Worm (Caenorhabditis elegans) whole organism, L4 larva: ENCODE results near the gene C04E12.2.

Experiments
- D1046.2 ChIP-seq: fragments of 200-800 bp; sonication (Bioruptor generic); IDR thresholded peaks from 2 replicates; pipeline ENCODE4 v1.3.6; 2022; ENCODE audit warnings: missing genetic modification characterization, missing compliant biosample characterization
- F10B5.3 ChIP-seq: sonication (generic microtip); optimal IDR thresholded peaks from 2 replicates; lab custom pipeline; 2016; ENCODE audit warnings: mild to moderate bottlenecking, missing genetic modification characterization, missing compliant biosample characterization
- F37D6.2 ChIP-seq: sonication (generic microtip); optimal IDR thresholded peaks from 2 replicates; lab custom pipeline; 2016; ENCODE audit warnings: mild to moderate bottlenecking, missing genetic modification characterization, missing compliant biosample characterization
- F49E8.2 ChIP-seq: sonication (generic microtip); optimal IDR thresholded peaks from 2 replicates; lab custom pipeline; 2016; ENCODE audit warnings: missing compliant biosample characterization, mild to moderate bottlenecking, missing genetic modification characterization, borderline replicate concordance
- R02D3.7 ChIP-seq: fragments of 150-350 bp; sonication (generic microtip); optimal IDR thresholded peaks from 3 replicates; lab custom pipeline; 2014; ENCODE audit warnings: missing biosample characterization, missing genetic modification characterization
- T20F7.1 ChIP-seq: fragments of 200-800 bp; sonication (Bioruptor generic); optimal IDR thresholded peaks from 2 replicates; lab custom pipeline; 2018; ENCODE audit warnings: mild to moderate bottlenecking, missing genetic modification characterization, missing compliant biosample characterization
- Y48G9A.11 ChIP-seq: fragments of 200-800 bp; sonication (Bioruptor generic); IDR thresholded peaks from 2 replicates; pipeline ENCODE4 v1.3.6; 2022; ENCODE audit warnings: missing genetic modification reagents, missing genetic modification characterization, missing compliant biosample characterization
- Y5F2A.4 ChIP-seq: fragments of 200-800 bp; sonication (Bioruptor generic); optimal IDR thresholded peaks from 2 replicates; lab custom pipeline; 2018; ENCODE audit warnings: mild to moderate bottlenecking, missing genetic modification characterization, missing compliant biosample characterization
- aha-1 ChIP-seq: fragments of 150-350 bp; peaks from one replicate; lab custom pipeline; 2014; ENCODE audit warnings: missing biosample characterization, missing genetic modification characterization
- ama-1 ChIP-seq: fragments of 150-350 bp; optimal IDR thresholded peaks from 2 replicates; lab custom pipeline; 2014; ENCODE audit warnings: inconsistent platforms, mixed read lengths
- ceh-82 ChIP-seq: sonication (generic microtip); optimal IDR thresholded peaks from 2 replicates; lab custom pipeline; 2017; ENCODE audit warnings: missing biosample characterization, missing genetic modification characterization
- ces-1 ChIP-seq: fragments of 150-350 bp; sonication (generic microtip); optimal IDR thresholded peaks from 4 replicates; lab custom pipeline; 2014; ENCODE audit warnings: missing biosample characterization, missing genetic modification reagents, missing genetic modification characterization
- dmd-6 ChIP-seq: fragments of 200-800 bp; sonication (Bioruptor generic); IDR thresholded peaks from 2 replicates; pipeline ENCODE4 v1.3.6; 2022; ENCODE audit warnings: missing genetic modification reagents, missing genetic modification characterization, missing compliant biosample characterization
- dpl-1 ChIP-seq: fragments of 150-350 bp; optimal IDR thresholded peaks from 2 replicates; lab custom pipeline; 2014; ENCODE audit warnings: missing biosample characterization, missing genetic modification reagents, missing genetic modification characterization
- hif-1 ChIP-seq, 2 experiments: sonication (generic microtip); optimal IDR thresholded peaks; 2 replicates each; lab custom pipeline; 2016 to 2017; ENCODE audit warnings: missing compliant biosample characterization in 2 of 2, missing genetic modification characterization in 2 of 2, missing genetic modification reagents in 2 of 2, missing genotype in 2 of 2, mild to moderate bottlenecking in 1 of 2
- jun-1 ChIP-seq: fragments of 150-350 bp; optimal IDR thresholded peaks from 2 replicates; lab custom pipeline; 2014; ENCODE audit warnings: missing biosample characterization, missing genetic modification reagents, missing genetic modification characterization
- lim-7 ChIP-seq: fragments of 200-800 bp; sonication (Bioruptor generic); IDR thresholded peaks from 2 replicates; pipeline ENCODE4 v1.3.6; 2022; ENCODE audit warnings: missing genetic modification characterization, missing compliant biosample characterization
- lin-15B ChIP-seq: fragments of 150-350 bp; sonication (generic microtip); optimal IDR thresholded peaks from 3 replicates; lab custom pipeline; 2014; ENCODE audit warnings: missing biosample characterization, missing genetic modification characterization
- lin-39 ChIP-seq: fragments of 150-350 bp; optimal IDR thresholded peaks from 2 replicates; lab custom pipeline; 2014; ENCODE audit warnings: missing biosample characterization, missing genetic modification reagents, missing genetic modification characterization
- madf-5 ChIP-seq, 2 experiments: fragments of 200-800 bp; sonication (Bioruptor generic); IDR thresholded peaks; 2 replicates each; pipeline ENCODE4 v1.3.6; 2022; ENCODE audit warnings: missing compliant biosample characterization in 2 of 2, missing genetic modification characterization in 2 of 2
- madf-9 ChIP-seq: fragments of 200-800 bp; sonication (Bioruptor generic); conservative IDR thresholded peaks from 2 replicates; pipeline ENCODE4 v1.3.6; 2022; ENCODE audit warnings: missing genetic modification reagents, missing genetic modification characterization, missing compliant biosample characterization
- mes-2 ChIP-seq: sonication (generic microtip); optimal IDR thresholded peaks from 2 replicates; lab custom pipeline; 2016; ENCODE audit warnings: missing genotype, mild to moderate bottlenecking, missing genetic modification characterization, missing compliant biosample characterization; ENCODE audit not compliant: poor library complexity, severe bottlenecking
- mxl-2 ChIP-seq: fragments of 200-800 bp; sonication (Bioruptor generic); conservative IDR thresholded peaks from 2 replicates; pipeline ENCODE4 v1.3.6; 2022; ENCODE audit warnings: missing genetic modification reagents, missing genetic modification characterization, missing compliant biosample characterization
- nhr-111 ChIP-seq: fragments of 200-800 bp; sonication (Bioruptor generic); optimal IDR thresholded peaks from 2 replicates; lab custom pipeline; 2018; ENCODE audit warnings: mild to moderate bottlenecking, missing genetic modification characterization, missing compliant biosample characterization
- nhr-28 ChIP-seq: fragments of 150-350 bp; optimal IDR thresholded peaks from 2 replicates; lab custom pipeline; 2014; ENCODE audit warnings: missing biosample characterization, missing genetic modification characterization
- pha-4 ChIP-seq, 2 experiments: fragments of 150-350 bp in 1 of 2; fragments of 200-800 bp in 1 of 2; sonication (Bioruptor generic) in 1 of 2; IDR thresholded peaks in 1 of 2; optimal IDR thresholded peaks in 1 of 2; 2 replicates each; pipeline versions ENCODE4 v1.3.6 to Lab custom; 2014 to 2022; ENCODE audit warnings: missing genetic modification characterization in 2 of 2, missing genetic modification reagents in 2 of 2, missing biosample characterization in 1 of 2, missing compliant biosample characterization in 1 of 2
- set-16 ChIP-seq: fragments of 200-800 bp; sonication (Bioruptor generic); IDR thresholded peaks from 2 replicates; pipeline ENCODE4 v1.3.6; 2022; ENCODE audit warnings: missing genetic modification reagents, missing genetic modification characterization, missing compliant biosample characterization
- spr-1 ChIP-seq: sonication (generic microtip); optimal IDR thresholded peaks from 2 replicates; lab custom pipeline; 2016; ENCODE audit warnings: mild to moderate bottlenecking, missing genetic modification characterization, missing compliant biosample characterization
- tag-97 ChIP-seq: fragments of 200-800 bp; sonication (Bioruptor generic); IDR thresholded peaks from 2 replicates; pipeline ENCODE4 v1.3.6; 2022; ENCODE audit warnings: missing genetic modification characterization, missing compliant biosample characterization
- unc-130 ChIP-seq: sonication (generic microtip); optimal IDR thresholded peaks from 2 replicates; lab custom pipeline; 2016; ENCODE audit warnings: missing genetic modification reagents, missing genetic modification characterization, missing compliant biosample characterization
- unc-62 ChIP-seq, 3 experiments: fragments of 150-350 bp in 1 of 3; sonication (generic microtip); optimal IDR thresholded peaks in 2 of 3; peaks in 1 of 3; 1 replicate in 1 of 3; 2 replicates in 2 of 3; lab custom pipeline; 2014 to 2017; ENCODE audit warnings: missing biosample characterization in 3 of 3, missing genetic modification characterization in 3 of 3, missing genetic modification reagents in 3 of 3, missing genotype in 1 of 3
- zag-1 ChIP-seq: fragments of 150-350 bp; optimal IDR thresholded peaks from 2 replicates; lab custom pipeline; 2014; ENCODE audit warnings: missing biosample characterization, missing genetic modification characterization
- zfp-2 ChIP-seq: sonication (generic microtip); optimal IDR thresholded peaks from 2 replicates; lab custom pipeline; 2016; ENCODE audit warnings: mild to moderate bottlenecking, missing genetic modification characterization, missing compliant biosample characterization

Gene C04E12.2

DNA sequence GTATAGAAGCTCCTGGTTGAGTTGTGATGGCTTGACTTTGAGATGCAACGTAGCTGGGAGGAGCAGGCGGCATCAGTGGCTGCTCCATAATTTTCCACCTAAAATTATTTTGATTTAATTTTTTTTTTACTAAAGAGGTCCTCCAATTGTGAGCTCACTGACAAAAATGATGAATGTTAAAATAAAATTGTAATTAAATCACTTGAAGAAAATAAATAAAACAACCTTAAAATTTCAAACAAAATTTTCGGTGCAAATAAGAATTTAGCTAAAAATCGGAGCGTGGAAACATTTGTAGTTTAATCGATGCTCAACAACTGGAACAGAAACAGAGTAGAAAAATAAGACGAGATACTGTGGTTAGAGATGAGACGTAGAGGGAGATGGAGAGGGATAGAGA, 10.8 kb upstream of the C04E12.2 start, which contains the start of gene scrm-3:
TSS of gene scrm-3 (minus strand) at position 101 of the 400 bp plus-strand sequence.
- TF ChIP-seq jun-1 (tag; lab: Kevin White, UChicago): no peak
- no peak for TF ChIP-seq D1046.2 (GFP tag; lab: Robert Waterston, UW)
- TF ChIP-seq nhr-111 (GFP tag; lab: Kevin White, UChicago): no peak
- TF ChIP-seq madf-9 (GFP tag; lab: Robert Waterston, UW): no peak
- TF ChIP-seq Y5F2A.4 (GFP tag; lab: Kevin White, UChicago): no peak

DNA sequence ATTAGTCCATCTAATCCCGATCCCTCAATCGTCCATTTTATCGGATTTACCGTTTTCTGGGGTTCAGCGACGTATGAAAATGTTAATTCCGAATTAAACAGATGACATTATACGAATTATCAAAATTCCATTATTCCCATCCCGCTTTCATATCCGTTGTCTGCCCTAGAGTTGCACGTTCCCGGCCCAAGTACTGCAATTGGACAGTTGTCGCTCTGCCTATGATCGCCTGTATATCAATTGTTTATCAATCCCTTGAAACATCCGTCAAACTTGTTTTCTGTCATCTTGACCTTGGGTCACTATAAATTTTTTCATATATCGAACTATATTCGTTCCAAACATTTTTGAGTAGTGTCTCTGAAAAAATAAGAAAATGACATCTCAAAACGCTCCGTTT, 9.6 kb upstream of the C04E12.2 start, which contains the start of gene C04E12.5:
TSS of gene C04E12.5 (plus strand) at position 301 of the 400 bp plus-strand sequence.
- TF ChIP-seq T20F7.1 (no peak), unc-62 (GFP tag; optimal IDR thresholded peaks at IDR 0.05 in 1 of 2; lab: Kevin White, UChicago) (peak in 1 of 2 experiments; percentile 78), unc-62 (tag; optimal IDR thresholded peaks at IDR 0.05; lab: Kevin White, UChicago) (no peak)

DNA sequence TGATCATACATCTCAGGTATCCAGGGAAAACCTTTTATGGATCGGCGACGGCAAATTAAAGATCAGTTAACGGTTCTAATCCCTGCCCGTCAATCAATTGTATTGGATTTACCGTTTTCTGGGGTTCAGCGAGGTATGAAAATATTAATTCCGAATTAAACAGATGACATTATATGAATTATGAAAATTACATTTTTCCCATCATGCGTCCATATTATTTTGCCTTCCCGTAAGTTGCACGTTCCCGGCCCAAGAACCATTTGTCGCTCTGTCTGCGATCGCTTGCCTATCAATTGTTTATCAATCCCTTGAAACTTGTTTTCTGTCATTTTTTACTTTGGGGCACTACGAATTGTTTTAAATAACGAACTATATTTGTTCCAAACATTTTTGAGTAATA, 6.2 kb upstream of the C04E12.2 start:
- TF ChIP-seq unc-130 (GFP tag; lab: Kevin White, UChicago): no peak
- peak in 1 of 2 experiments; percentile 97 for TF ChIP-seq unc-62 (GFP tag; optimal IDR thresholded peaks at IDR 0.05 in 1 of 2; lab: Kevin White, UChicago)
- no peak for TF ChIP-seq unc-62 (tag; optimal IDR thresholded peaks at IDR 0.05; lab: Kevin White, UChicago)

DNA sequence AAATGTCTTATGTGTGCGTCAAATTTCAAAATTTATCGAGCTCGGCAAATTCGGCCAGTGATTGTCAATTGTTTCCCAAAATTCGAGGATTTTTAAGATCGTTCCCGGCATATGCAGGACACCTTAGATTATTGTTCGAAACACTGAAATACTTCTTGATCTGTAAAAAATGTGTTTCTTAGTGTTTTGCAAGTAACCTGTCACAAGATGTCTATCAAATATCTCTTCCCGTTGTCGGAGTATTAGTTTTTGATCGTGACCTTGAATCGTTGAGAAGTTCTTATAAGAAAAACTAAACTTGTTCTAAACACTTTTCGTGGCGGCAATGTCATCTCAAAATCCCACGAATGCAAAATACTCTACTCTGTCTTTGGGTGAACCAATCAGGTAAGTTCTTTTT, 5.4 kb upstream of the C04E12.2 start, which contains the start of gene C04E12.4:
TSS of gene C04E12.4 (plus strand) at position 301 of the 400 bp plus-strand sequence.
- TF ChIP-seq ces-1 (GFP tag; lab: Kevin White, UChicago) (no peak), set-16 (GFP tag; lab: Robert Waterston, UW) (no peak), nhr-28 (tag; lab: Kevin White, UChicago) (peak; percentile 22), R02D3.7 (no peak), aha-1 (tag; lab: Kevin White, UChicago) (peak; percentile 88), F37D6.2 (no peak), ceh-82 (no peak), lin-15B (tag; lab: Kevin White, UChicago) (no peak)

DNA sequence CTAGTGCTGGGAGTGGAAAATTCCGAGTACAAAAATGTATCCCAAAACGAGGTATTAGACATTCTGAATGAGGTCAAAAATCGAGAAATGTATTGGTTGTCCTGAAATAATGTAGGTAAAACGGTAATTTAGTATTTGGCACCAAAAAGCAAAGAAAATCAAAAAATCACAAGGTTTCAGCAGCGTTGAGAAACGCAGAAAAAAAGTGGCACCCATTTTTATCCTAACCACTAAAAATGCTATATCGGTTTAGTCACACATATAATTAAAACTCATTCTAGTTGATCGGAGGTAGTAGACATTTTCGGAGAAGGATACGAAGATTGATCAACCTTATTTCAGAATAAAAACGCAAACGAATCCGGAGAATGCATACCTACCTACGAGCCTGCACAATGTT, 4.8 kb downstream of the C04E12.2 start, which contains the start of gene srx-121:
TSS of gene srx-121 (minus strand) at position 101 of the 400 bp plus-strand sequence.
- TF ChIP-seq F10B5.3 (no peak), mes-2 (tag; lab: Kevin White, UChicago) (no peak), madf-5 (GFP tag; IDR thresholded peaks at IDR 0.05; lab: Robert Waterston, UW) (no peak), dpl-1 (GFP tag; lab: Kevin White, UChicago) (no peak), zfp-2 (tag; lab: Kevin White, UChicago) (no peak), pha-4 (GFP tag; IDR thresholded peaks at IDR 0.05; lab: Robert Waterston, UW) (no peak), pha-4 (tag; optimal IDR thresholded peaks at IDR 0.05; lab: Kevin White, UChicago) (no peak), F49E8.2 (tag; lab: Kevin White, UChicago) (no peak), T20F7.1 (no peak), dmd-6 (GFP tag; lab: Robert Waterston, UW) (no peak), unc-62 (GFP tag; optimal IDR thresholded peaks at IDR 0.05 in 1 of 2; lab: Kevin White, UChicago) (no peak), unc-62 (tag; optimal IDR thresholded peaks at IDR 0.05; lab: Kevin White, UChicago) (no peak), unc-130 (GFP tag; lab: Kevin White, UChicago) (no peak), hif-1 (tag; optimal IDR thresholded peaks at IDR 0.05; lab: Kevin White, UChicago) (no peak), spr-1 (tag; lab: Kevin White, UChicago) (no peak), lim-7 (GFP tag; lab: Robert Waterston, UW) (no peak), zag-1 (tag; lab: Kevin White, UChicago) (no peak), Y48G9A.11 (GFP tag; lab: Robert Waterston, UW) (no peak), mxl-2 (GFP tag; lab: Robert Waterston, UW) (no peak), tag-97 (GFP tag; lab: Robert Waterston, UW) (no peak), lin-39 (no peak), ama-1 (lab: Kevin White, UChicago) (no peak)
